Fruit fly (Drosophila melanogaster) Kc167 (cell line): ENCODE data around the gene Lrpprc2.

Experiments
- Myc ChIP-seq: fragments of >200 bp; optimal IDR thresholded peaks from 2 replicates; lab custom pipeline; 2017; ENCODE audit warnings: missing external identifiers
- Sin3A ChIP-seq: fragments of >200 bp; optimal IDR thresholded peaks from 2 replicates; lab custom pipeline; 2018; ENCODE audit warnings: missing external identifiers
- h ChIP-seq: fragments of >200 bp; optimal IDR thresholded peaks from 3 replicates; lab custom pipeline; 2018; ENCODE audit warnings: missing external identifiers
- insv ChIP-seq: fragments of >200 bp; optimal IDR thresholded peaks from 3 replicates; lab custom pipeline; 2018; ENCODE audit warnings: missing external identifiers
- psq ChIP-seq: fragments of >200 bp; optimal IDR thresholded peaks from 2 replicates; lab custom pipeline; 2017; ENCODE audit warnings: missing external identifiers
- ttk ChIP-seq: sonication (Bioruptor generic); optimal IDR thresholded peaks from 2 replicates; lab custom pipeline; 2017; ENCODE audit warnings: missing external identifiers

Gene Lrpprc2

dm6 chrX:1408964-1409363 lies 51.5 kb downstream of the Lrpprc2 start, which contains the start of gene futsch:
futsch (plus strand) TSS chrX:1409069.
- TF ChIP-seq Sin3A (lab: Kevin White, UChicago) (no peak), h (no peak), ttk (no peak), Myc (lab: Kevin White, UChicago) (no peak), insv (lab: Kevin White, UChicago) (no peak), psq (no peak)

- TF ChIP-seq ttk (no peak), h (no peak), insv (lab: Kevin White, UChicago) (no peak), Myc (lab: Kevin White, UChicago) (no peak), Sin3A (lab: Kevin White, UChicago) (no peak), psq (no peak)
Measured at dm6 chrX:1407683-1408082, 52.7 kb downstream of the Lrpprc2 start.
